Worm (Caenorhabditis elegans) whole organism, L1 larva: ENCODE data around the gene W07G1.7.

ENCODE experiments used
- C16A3.4 ChIP-seq: fragments of 150-350 bp; optimal IDR thresholded peaks from 2 replicates; lab custom pipeline; 2014; ENCODE audit warnings: missing biosample characterization, missing genetic modification characterization
- F16B12.6 ChIP-seq: fragments of 150-350 bp; optimal IDR thresholded peaks from 2 replicates; lab custom pipeline; 2014; ENCODE audit warnings: missing biosample characterization, missing genetic modification characterization
- ama-1 ChIP-seq: fragments of 150-350 bp; optimal IDR thresholded peaks from 2 replicates; lab custom pipeline; 2014
- ceh-82 ChIP-seq, 3 experiments: fragments of 150-350 bp in 1 of 3; sonication (generic microtip) in 2 of 3; optimal IDR thresholded peaks; 2 replicates each; lab custom pipeline; 2014 to 2017; ENCODE audit warnings: missing biosample characterization in 3 of 3, missing genetic modification characterization in 3 of 3
- dpl-1 ChIP-seq, 3 experiments: fragments of 150-350 bp in 2 of 3; sonication (generic microtip) in 1 of 3; optimal IDR thresholded peaks; 2 replicates each; lab custom pipeline; 2014 to 2017; ENCODE audit warnings: missing biosample characterization in 3 of 3, missing genetic modification characterization in 3 of 3, missing genetic modification reagents in 3 of 3
- efl-1 ChIP-seq, 4 experiments: fragments of 150-350 bp; optimal IDR thresholded peaks in 3 of 4; peaks in 1 of 4; 1 replicate in 1 of 4; 2 replicates in 3 of 4; lab custom pipeline; 2014; ENCODE audit warnings: missing biosample characterization in 2 of 4, missing genetic modification characterization in 2 of 4, missing genetic modification reagents in 2 of 4
- egl-27 ChIP-seq, 2 experiments: fragments of 150-350 bp in 1 of 2; sonication (generic microtip); optimal IDR thresholded peaks; 3 replicates each; lab custom pipeline; 2017 to 2018; ENCODE audit warnings: missing biosample characterization in 2 of 2, missing genetic modification characterization in 2 of 2, missing genetic modification reagents in 2 of 2
- elt-2 ChIP-seq: sonication (generic microtip); optimal IDR thresholded peaks from 2 replicates; lab custom pipeline; 2016; ENCODE audit warnings: missing genetic modification characterization, mild to moderate bottlenecking, inconsistent platforms, missing compliant biosample characterization, missing genetic modification reagents
- elt-3 ChIP-seq, 6 experiments: fragments of 150-350 bp in 1 of 6; sonication (generic microtip); optimal IDR thresholded peaks; 2 replicates each; lab custom pipeline; 2017 to 2018; ENCODE audit warnings: missing biosample characterization in 6 of 6, missing genetic modification characterization in 6 of 6, inconsistent platforms in 1 of 6
- fkh-4 ChIP-seq: sonication (generic microtip); optimal IDR thresholded peaks from 2 replicates; lab custom pipeline; 2016; ENCODE audit warnings: missing compliant biosample characterization, missing genetic modification characterization, borderline replicate concordance
- grh-1 ChIP-seq: fragments of 200-800 bp; sonication (Bioruptor generic); IDR thresholded peaks from 2 replicates; pipeline ENCODE4 v1.3.6; 2022; ENCODE audit warnings: missing genetic modification reagents, missing genetic modification characterization, missing compliant biosample characterization
- hlh-17 ChIP-seq: fragments of 200-800 bp; sonication (Bioruptor generic); optimal IDR thresholded peaks from 2 replicates; lab custom pipeline; 2018; ENCODE audit warnings: missing genetic modification characterization, mild to moderate bottlenecking, missing compliant biosample characterization, moderate library complexity, borderline replicate concordance
- hlh-4 ChIP-seq: sonication (generic microtip); optimal IDR thresholded peaks from 2 replicates; lab custom pipeline; 2016; ENCODE audit warnings: mild to moderate bottlenecking, missing genetic modification characterization, missing compliant biosample characterization
- jun-1 ChIP-seq: fragments of 150-350 bp; optimal IDR thresholded peaks from 2 replicates; lab custom pipeline; 2014; ENCODE audit warnings: missing biosample characterization, missing genetic modification reagents, missing genetic modification characterization
- lin-14 ChIP-seq: fragments of 200-800 bp; sonication (Bioruptor generic); optimal IDR thresholded peaks from 2 replicates; lab custom pipeline; 2018; ENCODE audit warnings: mild to moderate bottlenecking, missing genetic modification characterization, moderate library complexity, missing compliant biosample characterization
- lin-35 ChIP-seq, 2 experiments: fragments of 150-350 bp; optimal IDR thresholded peaks; 2 replicates each; lab custom pipeline; 2014; ENCODE audit warnings: missing biosample characterization in 2 of 2, missing genetic modification characterization in 2 of 2, missing genetic modification reagents in 2 of 2
- lsy-2 ChIP-seq, 2 experiments: fragments of 150-350 bp; optimal IDR thresholded peaks; 2 replicates each; lab custom pipeline; 2014; ENCODE audit warnings: missing biosample characterization in 2 of 2, missing genetic modification characterization in 2 of 2
- mab-9 ChIP-seq: fragments of 200-800 bp; sonication (Bioruptor generic); IDR thresholded peaks from 2 replicates; pipeline ENCODE4 v1.3.6; 2022; ENCODE audit warnings: missing genetic modification reagents, missing genetic modification characterization, missing compliant biosample characterization
- nhr-12 ChIP-seq: sonication (generic microtip); optimal IDR thresholded peaks from 2 replicates; lab custom pipeline; 2017; ENCODE audit warnings: missing biosample characterization, missing genetic modification characterization
- nhr-20 ChIP-seq: sonication (generic microtip); optimal IDR thresholded peaks from 2 replicates; lab custom pipeline; 2016; ENCODE audit warnings: mild to moderate bottlenecking, missing genetic modification characterization, missing compliant biosample characterization
- nhr-47 ChIP-seq: sonication (generic microtip); optimal IDR thresholded peaks from 2 replicates; lab custom pipeline; 2016; ENCODE audit warnings: mild to moderate bottlenecking, missing genetic modification characterization, moderate library complexity, missing compliant biosample characterization
- nhr-71 ChIP-seq: sonication (generic microtip); optimal IDR thresholded peaks from 2 replicates; lab custom pipeline; 2016; ENCODE audit warnings: mild to moderate bottlenecking, missing genetic modification characterization, moderate library complexity, missing compliant biosample characterization
- nhr-76 ChIP-seq: sonication (generic microtip); optimal IDR thresholded peaks from 2 replicates; lab custom pipeline; 2017; ENCODE audit warnings: missing biosample characterization, missing genetic modification characterization
- nhr-77 ChIP-seq: fragments of 150-350 bp; optimal IDR thresholded peaks from 2 replicates; lab custom pipeline; 2014; ENCODE audit warnings: missing biosample characterization, missing genetic modification characterization
- nhr-85 ChIP-seq: sonication (generic microtip); peaks from one replicate; lab custom pipeline; 2016; ENCODE audit warnings: missing genetic modification characterization, inconsistent platforms, missing compliant biosample characterization
- nhr-90 ChIP-seq: sonication (generic microtip); optimal IDR thresholded peaks from 2 replicates; lab custom pipeline; 2016; ENCODE audit warnings: mild to moderate bottlenecking, missing genetic modification characterization, missing compliant biosample characterization; ENCODE audit not compliant: poor library complexity
- unc-130 ChIP-seq: fragments of 150-350 bp; optimal IDR thresholded peaks from 2 replicates; lab custom pipeline; 2017; ENCODE audit warnings: missing biosample characterization, missing genetic modification characterization, inconsistent platforms
- vab-15 ChIP-seq: sonication (generic microtip); optimal IDR thresholded peaks from 2 replicates; lab custom pipeline; 2017; ENCODE audit warnings: missing genotype, mild to moderate bottlenecking, missing genetic modification characterization, missing compliant biosample characterization
- xbp-1 ChIP-seq: sonication (generic microtip); optimal IDR thresholded peaks from 2 replicates; lab custom pipeline; 2016; ENCODE audit warnings: missing genetic modification characterization, missing compliant biosample characterization
- zag-1 ChIP-seq: fragments of 150-350 bp; optimal IDR thresholded peaks from 2 replicates; lab custom pipeline; 2014; ENCODE audit warnings: missing biosample characterization, missing genetic modification characterization
- zip-4 ChIP-seq: fragments of 200-800 bp; sonication (Bioruptor generic); optimal IDR thresholded peaks from 2 replicates; lab custom pipeline; 2018; ENCODE audit warnings: mild to moderate bottlenecking, missing genetic modification characterization, moderate library complexity, missing compliant biosample characterization
- ztf-11 ChIP-seq, 2 experiments: sonication (generic microtip); optimal IDR thresholded peaks; 2 replicates each; lab custom pipeline; 2016 to 2017; ENCODE audit warnings: missing genetic modification characterization in 2 of 2, missing biosample characterization in 1 of 2, missing compliant biosample characterization in 1 of 2
- ztf-4 ChIP-seq: fragments of 150-350 bp; optimal IDR thresholded peaks from 2 replicates; lab custom pipeline; 2014; ENCODE audit warnings: missing biosample characterization, missing genetic modification characterization

Gene W07G1.7

ce11 chrII:13962319-13962718 is 3.8 kb downstream of the W07G1.7 start, which contains the start of gene rpi-1:
rpi-1 (minus strand) TSS chrII:13962419.
- TF ChIP-seq jun-1 (tag; lab: Kevin White, UChicago) (no peak), xbp-1 (tag; lab: Kevin White, UChicago) (no peak), nhr-12 (tag; lab: Kevin White, UChicago) (no peak), ztf-4 (tag; lab: Kevin White, UChicago) (no peak), nhr-76 (tag; lab: Kevin White, UChicago) (no peak), F16B12.6 (tag; lab: Kevin White, UChicago) (no peak), lsy-2 (tag; optimal IDR thresholded peaks at IDR 0.05; lab: Kevin White, UChicago) (no peak)

- TF ChIP-seq egl-27 (tag; optimal IDR thresholded peaks at IDR 0.05; lab: Kevin White, UChicago) (no peak), nhr-85 (tag; lab: Kevin White, UChicago) (peak; percentile 14), vab-15 (no peak)
Measured at ce11 chrII:13961567-13961966, 4.6 kb downstream of the W07G1.7 start.

ce11 chrII:13958359-13958758 is 7.8 kb downstream of the W07G1.7 start:
- no peak for TF ChIP-seq elt-3 (tag; optimal IDR thresholded peaks at IDR 0.05; lab: Kevin White, UChicago)
- TF ChIP-seq jun-1 (tag; lab: Kevin White, UChicago) = no peak
- TF ChIP-seq nhr-90 (tag; lab: Kevin White, UChicago) = no peak
- no peak for TF ChIP-seq ama-1 (lab: Kevin White, UChicago)
- TF ChIP-seq mab-9 (GFP tag; lab: Robert Waterston, UW) = no peak
- peak; percentile 23 for TF ChIP-seq lin-14 (GFP tag; lab: Kevin White, UChicago)
- peak; percentile 25 for TF ChIP-seq nhr-71 (tag; lab: Kevin White, UChicago)
- no peak for TF ChIP-seq hlh-4 (tag; lab: Kevin White, UChicago)
- peak; percentile 36 for TF ChIP-seq elt-2
- TF ChIP-seq lsy-2 (tag; optimal IDR thresholded peaks at IDR 0.05; lab: Kevin White, UChicago) = peak; percentile 5 to 22
- TF ChIP-seq zag-1 (tag; lab: Kevin White, UChicago) = no peak
- TF ChIP-seq unc-130 (tag; lab: Kevin White, UChicago) = no peak
- peak in 1 of 2 experiments; percentile 44 for TF ChIP-seq lin-35 (GFP tag; optimal IDR thresholded peaks at IDR 0.05; lab: Kevin White, UChicago)
- no peak for TF ChIP-seq ceh-82 (tag; optimal IDR thresholded peaks at IDR 0.05; lab: Kevin White, UChicago)
- peak in 1 of 3 experiments; percentile 38 for TF ChIP-seq dpl-1 (GFP tag; optimal IDR thresholded peaks at IDR 0.05; lab: Kevin White, UChicago)
- peak; percentile 23 for TF ChIP-seq nhr-85 (tag; lab: Kevin White, UChicago)
- TF ChIP-seq zip-4 (GFP tag; lab: Kevin White, UChicago) = no peak
- TF ChIP-seq, all 84 proteins: peak for 7

ce11 chrII:13957437-13957836 is 8.7 kb downstream of the W07G1.7 start, which contains the start of gene zip-3:
zip-3 (minus strand) TSS chrII:13957457.
- TF ChIP-seq nhr-85 (tag; lab: Kevin White, UChicago) = no peak
- no peak for TF ChIP-seq grh-1 (GFP tag; lab: Robert Waterston, UW)
- TF ChIP-seq elt-2 = peak; percentile 56

ce11 chrII:13956529-13956928 is 9.6 kb downstream of the W07G1.7 start:
- peak in 1 of 2 experiments; percentile 25 for TF ChIP-seq lsy-2 (tag; optimal IDR thresholded peaks at IDR 0.05; lab: Kevin White, UChicago)
- no peak for TF ChIP-seq C16A3.4 (tag; lab: Kevin White, UChicago)
- no peak for TF ChIP-seq nhr-47 (tag; lab: Kevin White, UChicago)
- TF ChIP-seq hlh-17 (GFP tag; lab: Kevin White, UChicago) = no peak
- TF ChIP-seq fkh-4 (tag; lab: Kevin White, UChicago) = no peak
- peak; percentile 20 for TF ChIP-seq nhr-20 (tag; lab: Kevin White, UChicago)
- peak in 1 of 2 experiments; percentile 38 for TF ChIP-seq lin-35 (GFP tag; optimal IDR thresholded peaks at IDR 0.05; lab: Kevin White, UChicago)
- no peak for TF ChIP-seq efl-1 (optimal IDR thresholded peaks at IDR 0.05; lab: Kevin White, UChicago)
- peak in 1 of 2 experiments; percentile 67 for TF ChIP-seq efl-1 (GFP tag; optimal IDR thresholded peaks at IDR 0.05 in 1 of 2; lab: Kevin White, UChicago)
- TF ChIP-seq elt-2 = peak; percentile 89
- no peak for TF ChIP-seq grh-1 (GFP tag; lab: Robert Waterston, UW)
- no peak for TF ChIP-seq ztf-11 (tag; optimal IDR thresholded peaks at IDR 0.05; lab: Kevin White, UChicago)
- TF ChIP-seq nhr-77 (tag; lab: Kevin White, UChicago) = peak; percentile 4
